Worm (Caenorhabditis elegans): Measurements from ENCODE around the gene T24F1.7.

DNA sequence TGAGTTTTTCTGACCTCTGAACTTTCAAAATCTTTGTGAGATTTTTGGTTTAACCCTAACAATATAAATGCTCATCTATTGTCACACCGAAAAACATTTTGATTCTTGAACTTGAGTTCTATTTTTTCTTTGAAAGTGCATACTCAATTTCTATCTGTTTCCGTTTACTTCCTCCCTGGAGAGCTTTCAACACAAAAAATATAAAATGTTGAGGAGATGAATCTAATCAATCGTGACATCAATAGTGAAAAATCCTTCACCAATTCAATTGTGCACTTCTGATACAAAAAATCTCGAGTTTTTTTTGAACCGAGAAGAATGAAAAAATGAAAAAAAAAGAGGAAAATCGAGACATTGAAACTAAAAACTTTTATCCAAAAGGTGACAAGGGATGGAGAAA lies 49.4 kb downstream of the T24F1.7 start:
- no peak for TF ChIP-seq ceh-18 (tag; optimal IDR thresholded peaks at IDR 0.05)
- no peak for TF ChIP-seq ama-1 (optimal IDR thresholded peaks at IDR 0.05)
- no peak for TF ChIP-seq pha-4 (tag; optimal IDR thresholded peaks at IDR 0.05)
